Worm (Caenorhabditis elegans) whole organism, early embryonic: Measurements from ENCODE around the gene unc-26.

ENCODE experiments used
- B0310.2 ChIP-seq: sonication (generic microtip); optimal IDR thresholded peaks from 2 replicates; lab custom pipeline; 2016; ENCODE audit warnings: mild to moderate bottlenecking, missing genetic modification characterization, missing compliant biosample characterization
- F13C5.2 ChIP-seq: sonication (generic microtip); optimal IDR thresholded peaks from 2 replicates; lab custom pipeline; 2017; ENCODE audit warnings: mild to moderate bottlenecking, missing genetic modification characterization, inconsistent platforms, missing compliant biosample characterization
- aly-1 ChIP-seq: sonication (generic microtip); optimal IDR thresholded peaks from 2 replicates; lab custom pipeline; 2016; ENCODE audit warnings: missing genetic modification characterization, missing compliant biosample characterization
- ama-1 ChIP-seq: fragments of 150-350 bp; optimal IDR thresholded peaks from 2 replicates; lab custom pipeline; 2014
- ceh-13 ChIP-seq: fragments of 200-800 bp; sonication (Bioruptor generic); optimal IDR thresholded peaks from 2 replicates; lab custom pipeline; 2018; ENCODE audit warnings: mild to moderate bottlenecking, missing genetic modification characterization, missing compliant biosample characterization
- ceh-36 ChIP-seq: sonication (generic microtip); optimal IDR thresholded peaks from 2 replicates; lab custom pipeline; 2016; ENCODE audit warnings: missing genetic modification characterization, inconsistent platforms, missing compliant biosample characterization
- ets-7 ChIP-seq: sonication (generic microtip); optimal IDR thresholded peaks from 2 replicates; lab custom pipeline; 2016; ENCODE audit warnings: missing genotype, missing genetic modification characterization, missing compliant biosample characterization
- flt-1 ChIP-seq: fragments of 200-800 bp; sonication (Bioruptor generic); IDR thresholded peaks from 2 replicates; pipeline ENCODE4 v1.3.6; 2022; ENCODE audit warnings: missing genetic modification characterization, missing compliant biosample characterization
- hmbx-1 ChIP-seq: sonication (generic microtip); optimal IDR thresholded peaks from 2 replicates; lab custom pipeline; 2016; ENCODE audit warnings: mild to moderate bottlenecking, missing genetic modification characterization, missing compliant biosample characterization
- hmg-4 ChIP-seq: fragments of 200-800 bp; sonication (Bioruptor generic); optimal IDR thresholded peaks from 2 replicates; lab custom pipeline; 2018; ENCODE audit warnings: mild to moderate bottlenecking, missing genetic modification characterization, missing compliant biosample characterization
- hnd-1 ChIP-seq: sonication (generic microtip); optimal IDR thresholded peaks from 2 replicates; lab custom pipeline; 2016; ENCODE audit warnings: missing genetic modification characterization, missing compliant biosample characterization
- pes-1 ChIP-seq: fragments of 200-800 bp; sonication (Bioruptor generic); IDR thresholded peaks from 2 replicates; pipeline ENCODE4 v1.3.6; 2022; ENCODE audit warnings: missing genetic modification reagents, missing genetic modification characterization, missing compliant biosample characterization
- scrt-1 ChIP-seq: fragments of 200-800 bp; sonication (Bioruptor generic); IDR thresholded peaks from 2 replicates; pipeline ENCODE4 v1.3.6; 2022; ENCODE audit warnings: missing genetic modification characterization, missing compliant biosample characterization
- sea-1 ChIP-seq: fragments of 200-800 bp; sonication (Bioruptor generic); conservative IDR thresholded peaks from 2 replicates; pipeline ENCODE4 v1.3.6; 2022; ENCODE audit warnings: missing genetic modification characterization, missing compliant biosample characterization
- tbx-11 ChIP-seq: fragments of 200-800 bp; sonication (Bioruptor generic); IDR thresholded peaks from 2 replicates; pipeline ENCODE4 v1.3.6; 2022; ENCODE audit warnings: missing genetic modification characterization, missing compliant biosample characterization
- tbx-37 ChIP-seq: fragments of 200-800 bp; sonication (Bioruptor generic); conservative IDR thresholded peaks from 2 replicates; pipeline ENCODE4 v1.3.6; 2022; ENCODE audit warnings: missing genetic modification reagents, missing genetic modification characterization, missing compliant biosample characterization
- tra-4 ChIP-seq: sonication (generic microtip); optimal IDR thresholded peaks from 2 replicates; lab custom pipeline; 2017; ENCODE audit warnings: missing genetic modification characterization, missing compliant biosample characterization

The unc-26 gene

DNA sequence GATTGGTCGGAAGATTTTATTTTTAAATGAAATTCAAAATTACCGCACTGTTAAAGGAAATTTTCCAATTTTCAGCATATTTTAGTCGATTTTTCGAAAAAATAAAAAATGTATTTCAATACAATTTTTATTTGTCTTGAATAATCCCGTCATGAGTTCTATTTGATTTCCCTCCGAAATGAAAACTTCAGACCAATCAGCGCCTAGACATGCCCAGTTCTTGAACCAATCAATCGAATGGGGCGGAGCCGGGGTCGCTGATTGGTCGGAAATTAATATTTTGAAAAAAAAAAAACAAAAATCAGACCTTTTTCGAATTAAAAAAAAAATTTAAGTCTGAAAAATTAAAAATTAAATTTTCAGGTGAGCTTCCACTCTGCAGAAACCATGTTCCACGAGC, 37.3 kb upstream of the unc-26 start:
- TF ChIP-seq tbx-11 (GFP tag; lab: Robert Waterston, UW) (no peak), scrt-1 (GFP tag; lab: Robert Waterston, UW) (no peak), hnd-1 (no peak), ets-7 (tag; lab: Kevin White, UChicago) (no peak), hmg-4 (GFP tag; lab: Kevin White, UChicago) (no peak), flt-1 (GFP tag; lab: Robert Waterston, UW) (no peak), ceh-36 (tag; lab: Kevin White, UChicago) (no peak), B0310.2 (tag; lab: Kevin White, UChicago) (no peak), pes-1 (GFP tag; lab: Robert Waterston, UW) (no peak), F13C5.2 (tag; lab: Kevin White, UChicago) (no peak), tbx-37 (no peak), ceh-13 (GFP tag; lab: Kevin White, UChicago) (no peak), aly-1 (tag; lab: Kevin White, UChicago) (no peak), sea-1 (no peak)

ce11 chrIV:13304786-13305185, 32.5 kb upstream of the unc-26 start:
- TF ChIP-seq flt-1 (GFP tag; lab: Robert Waterston, UW) (no peak), tbx-11 (GFP tag; lab: Robert Waterston, UW) (no peak), scrt-1 (GFP tag; lab: Robert Waterston, UW) (no peak)

ce11 chrIV:13303442-13303841, 31.1 kb upstream of the unc-26 start, which contains the start of gene Y67H2A.7:
TSS of gene Y67H2A.7 (plus strand) at chrIV:13303742.
- TF ChIP-seq ama-1 (lab: Kevin White, UChicago): no peak
- TF ChIP-seq aly-1 (tag; lab: Kevin White, UChicago): no peak
- no peak for TF ChIP-seq scrt-1 (GFP tag; lab: Robert Waterston, UW)
- TF ChIP-seq ceh-13 (GFP tag; lab: Kevin White, UChicago): no peak
- no peak for TF ChIP-seq flt-1 (GFP tag; lab: Robert Waterston, UW)
- no peak for TF ChIP-seq pes-1 (GFP tag; lab: Robert Waterston, UW)
- no peak for TF ChIP-seq hmg-4 (GFP tag; lab: Kevin White, UChicago)

- TF ChIP-seq ama-1 (lab: Kevin White, UChicago) (no peak), flt-1 (GFP tag; lab: Robert Waterston, UW) (no peak), ceh-13 (GFP tag; lab: Kevin White, UChicago) (no peak), sea-1 (no peak)
Observed at ce11 chrIV:13300591-13300990, 28.3 kb upstream of the unc-26 start, which contains the start of gene csn-6. TSS of gene csn-6 (plus strand) at chrIV:13300824.

- TF ChIP-seq hmg-4 (GFP tag; lab: Kevin White, UChicago): no peak
Observed at ce11 chrIV:13300109-13300508, 27.8 kb upstream of the unc-26 start, which contains the start of gene kdp-1. TSS of gene kdp-1 (plus strand) at chrIV:13300188.

ce11 chrIV:13299648-13300047, 27.3 kb upstream of the unc-26 start:
- no peak for TF ChIP-seq aly-1 (tag; lab: Kevin White, UChicago)
- TF ChIP-seq hnd-1: no peak
- no peak for TF ChIP-seq F13C5.2 (tag; lab: Kevin White, UChicago)
- TF ChIP-seq tbx-37: no peak
- TF ChIP-seq ama-1 (lab: Kevin White, UChicago): no peak
- TF ChIP-seq ceh-36 (tag; lab: Kevin White, UChicago): no peak
- TF ChIP-seq hmg-4 (GFP tag; lab: Kevin White, UChicago): no peak

DNA sequence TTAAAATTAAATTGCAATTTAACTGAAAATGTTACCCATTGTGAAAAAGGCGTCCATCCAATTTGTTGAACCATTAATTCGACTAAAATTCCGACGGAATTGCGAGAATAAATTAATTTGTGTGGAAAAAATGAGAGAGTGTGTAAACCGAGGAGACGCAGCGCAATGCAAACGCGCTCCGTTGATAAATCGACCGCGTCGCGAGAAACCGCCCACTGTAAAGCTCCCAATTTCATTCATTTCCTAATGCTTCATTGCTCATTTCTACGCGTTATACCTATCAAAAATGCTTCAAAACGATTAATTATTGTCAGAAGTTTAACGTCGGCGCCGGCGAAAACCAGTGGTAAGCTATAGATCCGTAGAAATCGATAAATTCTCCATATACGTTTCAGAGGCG, 25.4 kb upstream of the unc-26 start, which contains the start of the genes Y67H2A.2 and micu-1:
Gene Y67H2A.2, minus strand, starts transcription at position 74 of the 400 bp plus-strand sequence.
Gene micu-1, plus strand, starts transcription at position 181 of the 400 bp plus-strand sequence.
- no peak for TF ChIP-seq ama-1 (lab: Kevin White, UChicago)
- no peak for TF ChIP-seq B0310.2 (tag; lab: Kevin White, UChicago)
- TF ChIP-seq sea-1: no peak
- TF ChIP-seq hnd-1: no peak
- TF ChIP-seq pes-1 (GFP tag; lab: Robert Waterston, UW): no peak
- no peak for TF ChIP-seq ceh-13 (GFP tag; lab: Kevin White, UChicago)
- peak; percentile 20 for TF ChIP-seq F13C5.2 (tag; lab: Kevin White, UChicago)
- TF ChIP-seq ets-7 (tag; lab: Kevin White, UChicago): no peak
- TF ChIP-seq hmg-4 (GFP tag; lab: Kevin White, UChicago): no peak
- TF ChIP-seq tra-4 (tag; lab: Kevin White, UChicago): no peak
- TF ChIP-seq tbx-37: no peak
- TF ChIP-seq aly-1 (tag; lab: Kevin White, UChicago): no peak
- TF ChIP-seq hmbx-1: no peak
- TF ChIP-seq flt-1 (GFP tag; lab: Robert Waterston, UW): 0 out of 2 replicates have a peak, but pooled peaks have one; percentile 32
- no peak for TF ChIP-seq tbx-11 (GFP tag; lab: Robert Waterston, UW)
- no peak for TF ChIP-seq ceh-36 (tag; lab: Kevin White, UChicago)
- TF ChIP-seq scrt-1 (GFP tag; lab: Robert Waterston, UW): no peak

ce11 chrIV:13290239-13290638, 17.9 kb upstream of the unc-26 start:
- TF ChIP-seq tbx-11 (GFP tag; lab: Robert Waterston, UW) (no peak), F13C5.2 (tag; lab: Kevin White, UChicago) (no peak), ceh-36 (tag; lab: Kevin White, UChicago) (no peak), hnd-1 (no peak), tbx-37 (no peak), hmbx-1 (no peak), scrt-1 (GFP tag; lab: Robert Waterston, UW) (no peak), aly-1 (tag; lab: Kevin White, UChicago) (no peak), B0310.2 (tag; lab: Kevin White, UChicago) (no peak), flt-1 (GFP tag; lab: Robert Waterston, UW) (no peak), pes-1 (GFP tag; lab: Robert Waterston, UW) (no peak), ets-7 (tag; lab: Kevin White, UChicago) (no peak), tra-4 (tag; lab: Kevin White, UChicago) (no peak), ceh-13 (GFP tag; lab: Kevin White, UChicago) (no peak), hmg-4 (GFP tag; lab: Kevin White, UChicago) (no peak), sea-1 (no peak), ama-1 (lab: Kevin White, UChicago) (no peak)
